Worm (Caenorhabditis elegans): ENCODE results near the gene col-162.

Gene col-162

ce11 chrV:13485732-13486131, 44.0 kb downstream of the col-162 start:
- no peak for TF ChIP-seq Y22D7AL.16 (tag; optimal IDR thresholded peaks at IDR 0.05)
- TF ChIP-seq lin-11 (tag; optimal IDR thresholded peaks at IDR 0.05) = no peak
- TF ChIP-seq nfya-1 (tag; optimal IDR thresholded peaks at IDR 0.05) = no peak
- TF ChIP-seq elt-4 (tag; optimal IDR thresholded peaks at IDR 0.05) = no peak
- no peak for TF ChIP-seq lim-6 (tag; optimal IDR thresholded peaks at IDR 0.05)
- no peak for TF ChIP-seq ceh-9 (tag; optimal IDR thresholded peaks at IDR 0.05)
- TF ChIP-seq tbx-7 (tag; optimal IDR thresholded peaks at IDR 0.05) = no peak
- TF ChIP-seq F13H6.1 (tag; optimal IDR thresholded peaks at IDR 0.05) = no peak

- TF ChIP-seq mec-3 (tag; optimal IDR thresholded peaks at IDR 0.05; ENCODE audit: borderline replicate concordance) (no peak), ceh-24 (tag; optimal IDR thresholded peaks at IDR 0.05) (no peak), hlh-15 (tag; optimal IDR thresholded peaks at IDR 0.05) (no peak), pax-1 (tag; optimal IDR thresholded peaks at IDR 0.05) (no peak), che-1 (tag; optimal IDR thresholded peaks at IDR 0.05) (no peak), hlh-30 (tag; optimal IDR thresholded peaks at IDR 0.05; ENCODE audit: insufficient read depth) (no peak), unc-42 (tag; optimal IDR thresholded peaks at IDR 0.05) (no peak), ceh-9 (tag; optimal IDR thresholded peaks at IDR 0.05) (no peak), syd-9 (tag; optimal IDR thresholded peaks at IDR 0.05) (no peak), tbx-7 (tag; optimal IDR thresholded peaks at IDR 0.05) (no peak), ceh-30 (tag; optimal IDR thresholded peaks at IDR 0.05) (no peak), odd-2 (tag; optimal IDR thresholded peaks at IDR 0.05) (no peak), npax-4 (tag; optimal IDR thresholded peaks at IDR 0.05) (no peak), gmeb-2 (tag; optimal IDR thresholded peaks at IDR 0.05) (no peak), pha-2 (tag; optimal IDR thresholded peaks at IDR 0.05) (no peak), zip-5 (tag; optimal IDR thresholded peaks at IDR 0.05) (no peak), C38D4.7 (GFP tag; optimal IDR thresholded peaks at IDR 0.05) (no peak), ref-2 (tag; optimal IDR thresholded peaks at IDR 0.05) (no peak), sox-2 (GFP tag; IDR thresholded peaks at IDR 0.05) (no peak), C08G9.2 (tag; optimal IDR thresholded peaks at IDR 0.05) (no peak)
These were observed 46.6 kb downstream of the col-162 start for ce11 chrV:13488297-13488803.

ce11 chrV:13489830-13490229, 48.1 kb downstream of the col-162 start, which contains the start of gene T10G3.3:
Gene T10G3.3 (minus strand): TSS chrV:13490199.
- no peak for TF ChIP-seq nhr-11 (tag; optimal IDR thresholded peaks at IDR 0.05)
- no peak for TF ChIP-seq ceh-2 (tag; optimal IDR thresholded peaks at IDR 0.05)
- TF ChIP-seq hlh-8 (tag; optimal IDR thresholded peaks at IDR 0.05) = no peak
- no peak for TF ChIP-seq dve-1 (tag; optimal IDR thresholded peaks at IDR 0.05)
- TF ChIP-seq C08G9.2 (tag; optimal IDR thresholded peaks at IDR 0.05) = no peak
- TF ChIP-seq mec-3 (tag; optimal IDR thresholded peaks at IDR 0.05; ENCODE audit: borderline replicate concordance) = no peak
- no peak for TF ChIP-seq ceh-14 (tag; optimal IDR thresholded peaks at IDR 0.05)
- no peak for TF ChIP-seq rnt-1 (tag; optimal IDR thresholded peaks at IDR 0.05)
